Fruit fly (Drosophila melanogaster) whole organism, embryonic: Measurements from ENCODE around the gene Kah.

Experiments
- Asciz ChIP-seq: fragments of 200-800 bp; sonication (Bioruptor generic); optimal IDR thresholded peaks from 2 replicates; lab custom pipeline; 2017; ENCODE audit warnings: missing biosample characterization, mild to moderate bottlenecking, missing genetic modification characterization, missing genetic modification reagents
- Atf-2 ChIP-seq: fragments of 200-800 bp; sonication (Bioruptor generic); optimal IDR thresholded peaks from 2 replicates; lab custom pipeline; 2016; ENCODE audit warnings: missing biosample characterization, missing genetic modification characterization
- CG11085 ChIP-seq: fragments of 200-800 bp; sonication (Bioruptor generic); IDR thresholded peaks from 2 replicates; pipeline ENCODE4 v1.3.6; 2022; ENCODE audit warnings: missing biosample characterization, missing genetic modification characterization
- CG11504 ChIP-seq: fragments of 200-800 bp; sonication (Bioruptor generic); optimal IDR thresholded peaks from 3 replicates; lab custom pipeline; 2019; ENCODE audit warnings: missing biosample characterization, mild to moderate bottlenecking, missing genetic modification characterization, moderate library complexity
- CG11695 ChIP-seq: fragments of 200-800 bp; sonication (Bioruptor generic); IDR thresholded peaks from 3 replicates; pipeline ENCODE4 v1.3.6; 2022; ENCODE audit warnings: missing biosample characterization, missing genetic modification characterization
- CG12299 ChIP-seq: fragments of 200-800 bp; sonication (Bioruptor generic); optimal IDR thresholded peaks from 2 replicates; lab custom pipeline; 2018; ENCODE audit warnings: missing biosample characterization, mild to moderate bottlenecking, missing genetic modification characterization
- CG1233 ChIP-seq: fragments of 200-800 bp; sonication (Bioruptor generic); optimal IDR thresholded peaks from 4 replicates; lab custom pipeline; 2018; ENCODE audit warnings: missing biosample characterization, mild to moderate bottlenecking, missing genetic modification characterization
- CG12744 ChIP-seq: fragments of 200-800 bp; sonication (Bioruptor generic); optimal IDR thresholded peaks from 2 replicates; lab custom pipeline; 2016; ENCODE audit warnings: missing biosample characterization, missing genetic modification characterization
- CG12942 ChIP-seq: fragments of 200-800 bp; sonication (Bioruptor generic); optimal IDR thresholded peaks from 3 replicates; lab custom pipeline; 2016; ENCODE audit warnings: missing biosample characterization, missing genetic modification characterization
- CG13296 ChIP-seq: fragments of 200-800 bp; sonication (Bioruptor generic); optimal IDR thresholded peaks from 3 replicates; lab custom pipeline; 2018; ENCODE audit warnings: missing biosample characterization, mild to moderate bottlenecking, missing genetic modification characterization
- CG14667 ChIP-seq: fragments of 200-800 bp; sonication (Bioruptor generic); IDR thresholded peaks from 2 replicates; pipeline ENCODE4 v1.3.6; 2022; ENCODE audit warnings: missing biosample characterization, missing genetic modification characterization
- CG14965 ChIP-seq: fragments of 200-800 bp; sonication (Bioruptor generic); optimal IDR thresholded peaks from 2 replicates; lab custom pipeline; 2016; ENCODE audit warnings: missing biosample characterization, missing genetic modification characterization, borderline replicate concordance
- CG16813 ChIP-seq: fragments of 200-800 bp; sonication (Bioruptor generic); IDR thresholded peaks from 3 replicates; pipeline ENCODE4 v1.3.6; 2022; ENCODE audit warnings: missing biosample characterization, missing genetic modification characterization; ENCODE audit not compliant: partially characterized antibody
- CG16815 ChIP-seq: fragments of 200-800 bp; sonication (Bioruptor generic); optimal IDR thresholded peaks from 3 replicates; lab custom pipeline; 2017; ENCODE audit warnings: missing biosample characterization, mild to moderate bottlenecking, missing genetic modification characterization
- CG18476 ChIP-seq: fragments of 200-800 bp; sonication (Bioruptor generic); optimal IDR thresholded peaks from 2 replicates; lab custom pipeline; 2016; ENCODE audit warnings: missing biosample characterization, mild to moderate bottlenecking, missing genetic modification characterization
- CG18599 ChIP-seq: fragments of 200-800 bp; sonication (Bioruptor generic); optimal IDR thresholded peaks from 3 replicates; lab custom pipeline; 2017; ENCODE audit warnings: missing biosample characterization, missing genetic modification characterization, mild to moderate bottlenecking, moderate library complexity, missing genetic modification reagents
- CG31388 ChIP-seq: fragments of 200-800 bp; sonication (Bioruptor generic); optimal IDR thresholded peaks from 2 replicates; lab custom pipeline; 2016; ENCODE audit warnings: missing biosample characterization, missing genetic modification characterization
- CG32532 ChIP-seq: fragments of 200-800 bp; sonication (Bioruptor generic); IDR thresholded peaks from 2 replicates; pipeline ENCODE4 v1.3.6; 2022; ENCODE audit warnings: missing biosample characterization, missing genetic modification characterization
- CG4854 ChIP-seq: fragments of 200-800 bp; sonication (Bioruptor generic); optimal IDR thresholded peaks from 2 replicates; lab custom pipeline; 2016; ENCODE audit warnings: missing biosample characterization, missing genetic modification characterization, inconsistent platforms
- CG6175 ChIP-seq: fragments of 200-800 bp; sonication (Bioruptor generic); IDR thresholded peaks from 3 replicates; pipeline ENCODE4 v1.3.6; 2022; ENCODE audit warnings: missing biosample characterization, missing genetic modification characterization
- CG6254 ChIP-seq: fragments of 200-800 bp; sonication (Bioruptor generic); optimal IDR thresholded peaks from 3 replicates; lab custom pipeline; 2017; ENCODE audit warnings: mild to moderate bottlenecking, missing biosample characterization, missing genetic modification reagents, missing genetic modification characterization
- CG7271 ChIP-seq: fragments of 200-800 bp; sonication (Bioruptor generic); optimal IDR thresholded peaks from 2 replicates; lab custom pipeline; 2018; ENCODE audit warnings: missing biosample characterization, mild to moderate bottlenecking, missing genetic modification characterization, moderate library complexity
- CG8359 ChIP-seq: fragments of 200-800 bp; sonication (Bioruptor generic); optimal IDR thresholded peaks from 2 replicates; lab custom pipeline; 2017; ENCODE audit warnings: missing biosample characterization, mild to moderate bottlenecking, missing genetic modification characterization, borderline replicate concordance
- Chrac-16 ChIP-seq: fragments of 200-800 bp; sonication (Bioruptor generic); optimal IDR thresholded peaks from 3 replicates; lab custom pipeline; 2016; ENCODE audit warnings: missing biosample characterization, missing genetic modification characterization
- D19A ChIP-seq: fragments of 200-800 bp; optimal IDR thresholded peaks from 3 replicates; lab custom pipeline; 2019; ENCODE audit warnings: missing biosample characterization, mild to moderate bottlenecking, missing genetic modification characterization, moderate library complexity
- E2f1 ChIP-seq: fragments of 200-800 bp; sonication (Bioruptor generic); IDR thresholded peaks from 2 replicates; pipeline ENCODE4 v1.3.6; 2022; ENCODE audit warnings: missing biosample characterization, missing genetic modification characterization
- Gsc ChIP-seq: fragments of 200-800 bp; sonication (Bioruptor generic); IDR thresholded peaks from 2 replicates; pipeline ENCODE4 v1.3.6; 2022; ENCODE audit warnings: missing biosample characterization, missing genetic modification characterization
- Hsf ChIP-seq: fragments of 200-800 bp; sonication (Bioruptor generic); optimal IDR thresholded peaks from 3 replicates; lab custom pipeline; 2016; ENCODE audit warnings: missing biosample characterization, missing genetic modification characterization
- MTF-1 ChIP-seq: fragments of 200-800 bp; sonication (Bioruptor generic); optimal IDR thresholded peaks from 2 replicates; lab custom pipeline; 2018; ENCODE audit warnings: missing biosample characterization, mild to moderate bottlenecking, missing genetic modification characterization, borderline replicate concordance
- NC2α ChIP-seq: fragments of 200-800 bp; sonication (Bioruptor generic); optimal IDR thresholded peaks from 2 replicates; lab custom pipeline; 2016; ENCODE audit warnings: missing biosample characterization, missing genetic modification characterization
- Nf-YC ChIP-seq: fragments of 200-800 bp; optimal IDR thresholded peaks from 3 replicates; lab custom pipeline; 2019; ENCODE audit warnings: missing biosample characterization, mild to moderate bottlenecking, missing genetic modification characterization, moderate library complexity
- Side ChIP-seq: fragments of 200-800 bp; sonication (Bioruptor generic); optimal IDR thresholded peaks from 2 replicates; lab custom pipeline; 2016; ENCODE audit warnings: missing biosample characterization, missing genetic modification characterization
- YL-1 ChIP-seq: fragments of 200-800 bp; sonication (Bioruptor generic); optimal IDR thresholded peaks from 3 replicates; lab custom pipeline; 2017; ENCODE audit warnings: missing biosample characterization, mild to moderate bottlenecking, missing genetic modification characterization
- aop ChIP-seq: fragments of 200-800 bp; sonication (Bioruptor generic); IDR thresholded peaks from 2 replicates; pipeline ENCODE4 v1.3.6; 2022; ENCODE audit warnings: missing biosample characterization, missing genetic modification characterization
- ara ChIP-seq: fragments of 200-800 bp; sonication (Bioruptor generic); IDR thresholded peaks from 2 replicates; pipeline ENCODE4 v1.3.6; 2022; ENCODE audit warnings: missing biosample characterization, missing genetic modification characterization
- bbx ChIP-seq: fragments of 200-800 bp; sonication (Bioruptor generic); IDR thresholded peaks from 2 replicates; pipeline ENCODE4 v1.3.6; 2022; ENCODE audit warnings: missing biosample characterization, missing genetic modification characterization; ENCODE audit not compliant: partially characterized antibody
- bcd ChIP-seq: fragments of 200-800 bp; sonication (Bioruptor generic); optimal IDR thresholded peaks from 2 replicates; lab custom pipeline; 2017; ENCODE audit warnings: missing biosample characterization, mild to moderate bottlenecking, missing genetic modification characterization
- exex ChIP-seq: fragments of 200-800 bp; sonication (Bioruptor generic); optimal IDR thresholded peaks from 4 replicates; lab custom pipeline; 2018; ENCODE audit warnings: missing biosample characterization, mild to moderate bottlenecking, missing genetic modification characterization, moderate library complexity
- lilli ChIP-seq: fragments of 200-800 bp; sonication (Bioruptor generic); optimal IDR thresholded peaks from 3 replicates; lab custom pipeline; 2016; ENCODE audit warnings: missing biosample characterization, missing genetic modification characterization
- lola ChIP-seq, 3 experiments: fragments of >200 bp in 2 of 3; fragments of 200-800 bp in 1 of 3; sonication (Bioruptor generic) in 1 of 3; optimal IDR thresholded peaks; 2 replicates each; lab custom pipeline; 2017 to 2019; ENCODE audit warnings: missing biosample characterization in 3 of 3, missing genetic modification characterization in 3 of 3, mild to moderate bottlenecking in 1 of 3, moderate library complexity in 1 of 3
- maf-S ChIP-seq: fragments of 200-800 bp; sonication (Bioruptor generic); optimal IDR thresholded peaks from 2 replicates; lab custom pipeline; 2016; ENCODE audit warnings: missing biosample characterization, missing genetic modification characterization
- nmo ChIP-seq: fragments of 200-800 bp; sonication (Bioruptor generic); optimal IDR thresholded peaks from 2 replicates; lab custom pipeline; 2018; ENCODE audit warnings: missing biosample characterization, mild to moderate bottlenecking, missing genetic modification characterization, moderate library complexity
- oc ChIP-seq: fragments of 200-800 bp; sonication (Bioruptor generic); optimal IDR thresholded peaks from 2 replicates; lab custom pipeline; 2018; ENCODE audit warnings: missing biosample characterization, mild to moderate bottlenecking, missing genetic modification characterization, moderate library complexity
- peb ChIP-seq: fragments of 200-800 bp; sonication (Bioruptor generic); IDR thresholded peaks from 2 replicates; pipeline ENCODE4 v1.3.6; 2022; ENCODE audit warnings: missing biosample characterization, missing genetic modification characterization
- phol ChIP-seq: fragments of 200-800 bp; sonication (Bioruptor generic); optimal IDR thresholded peaks from 3 replicates; lab custom pipeline; 2018; ENCODE audit warnings: missing biosample characterization, mild to moderate bottlenecking, missing genetic modification characterization, moderate library complexity
- row ChIP-seq: fragments of 200-800 bp; sonication (Bioruptor generic); IDR thresholded peaks from 3 replicates; pipeline ENCODE4 v1.3.6; 2022; ENCODE audit warnings: missing biosample characterization, missing genetic modification characterization
- run ChIP-seq: fragments of 200-800 bp; sonication (Bioruptor generic); optimal IDR thresholded peaks from 3 replicates; lab custom pipeline; 2018; ENCODE audit warnings: missing biosample characterization, mild to moderate bottlenecking, missing genetic modification characterization
- slbo ChIP-seq: fragments of 200-800 bp; sonication (Bioruptor generic); IDR thresholded peaks from 2 replicates; pipeline ENCODE4 v1.3.6; 2022; ENCODE audit warnings: missing biosample characterization, missing genetic modification characterization
- tap ChIP-seq: fragments of 200-800 bp; optimal IDR thresholded peaks from 3 replicates; lab custom pipeline; 2019; ENCODE audit warnings: missing biosample characterization, mild to moderate bottlenecking, missing genetic modification characterization, moderate library complexity
- ttk ChIP-seq: fragments of 200-800 bp; sonication (Bioruptor generic); IDR thresholded peaks from 2 replicates; pipeline ENCODE4 v2.1.2; 2022; ENCODE audit warnings: missing biosample characterization, missing genetic modification characterization

Kah gene

DNA sequence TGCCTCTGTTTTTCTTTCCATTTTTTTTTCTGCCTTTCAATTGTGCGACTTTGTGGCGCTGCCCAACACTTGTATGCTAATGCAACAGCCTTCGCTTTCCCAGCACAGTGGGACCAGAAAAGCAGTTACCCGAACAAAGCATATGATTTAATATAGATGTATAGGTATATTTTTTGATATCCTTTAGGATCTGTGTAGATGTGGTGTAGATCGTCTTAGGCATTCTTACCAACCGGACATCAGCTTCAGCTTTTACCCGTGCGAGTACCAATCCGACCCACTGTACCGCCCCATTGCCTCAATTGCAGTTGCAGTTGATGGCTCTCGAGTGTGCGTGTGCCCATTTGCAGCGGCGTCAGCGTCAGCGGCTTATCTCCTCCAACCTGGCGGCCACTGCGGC, 47.4 kb upstream of the Kah start:
- TF ChIP-seq CG11085 (GFP tag; lab: Robert Waterston, UW) (0 out of 2 replicates have a peak, but pooled peaks have one; percentile 21), E2f1 (GFP tag; lab: Robert Waterston, UW) (peak; percentile 62), CG11695 (GFP tag; lab: Robert Waterston, UW) (0 out of 3 replicates have a peak, but pooled peaks have one; percentile 25), Atf-2 (GFP tag; lab: Kevin White, UChicago) (peak; percentile 29), CG12299 (tag; lab: Kevin White, UChicago) (no peak), Hsf (peak; percentile 57), nmo (peak; percentile 67), Chrac-16 (peak; percentile 51), CG6175 (GFP tag; lab: Robert Waterston, UW) (no peak), CG13296 (GFP tag; lab: Kevin White, UChicago) (no peak), CG4854 (peak; percentile 29), CG6254 (GFP tag; lab: Kevin White, UChicago) (peak; percentile 59), bcd (GFP tag; lab: Kevin White, UChicago) (peak; percentile 29), Gsc (GFP tag; lab: Robert Waterston, UW) (peak; percentile 57), peb (GFP tag; lab: Robert Waterston, UW) (peak; percentile 46; the same call in 1 of the 2 replicates), CG7271 (tag; lab: Kevin White, UChicago) (no peak), maf-S (peak; percentile 31), Nf-YC (tag; lab: Kevin White, UChicago) (no peak), D19A (tag; lab: Kevin White, UChicago) (peak; percentile 61), CG31388 (GFP tag; lab: Kevin White, UChicago) (peak; percentile 1), CG8359 (peak; percentile 32), CG16813 (GFP tag; lab: Robert Waterston, UW) (no peak), phol (tag; lab: Kevin White, UChicago) (peak; percentile 79), CG11504 (tag; lab: Kevin White, UChicago) (peak; percentile 75), CG12744 (GFP tag; lab: Kevin White, UChicago) (no peak), lilli (GFP tag; lab: Kevin White, UChicago) (peak; percentile 64), lola (GFP tag; optimal IDR thresholded peaks at IDR 0.05; lab: Kevin White, UChicago) (peak in 1 of 3 experiments; percentile 64), CG18599 (peak; percentile 16), YL-1 (GFP tag; lab: Kevin White, UChicago) (no peak), CG1233 (GFP tag; lab: Kevin White, UChicago) (peak; percentile 31), Side (GFP tag; lab: Kevin White, UChicago) (no peak), CG32532 (GFP tag; lab: Robert Waterston, UW) (peak; percentile 33; the same call in 1 of the 2 replicates), exex (no peak), slbo (peak; percentile 54), CG16815 (GFP tag; lab: Kevin White, UChicago) (peak; percentile 55), ara (GFP tag; lab: Robert Waterston, UW) (peak; percentile 77), row (peak; percentile 71), run (tag; lab: Kevin White, UChicago) (peak; percentile 9), CG14667 (GFP tag; lab: Robert Waterston, UW) (peak; percentile 69), ttk (GFP tag; lab: Robert Waterston, UW) (peak; percentile 59; the same call in 1 of the 2 replicates), aop (no peak), tap (tag; lab: Kevin White, UChicago) (peak; percentile 56), CG12942 (GFP tag; lab: Kevin White, UChicago) (peak; percentile 27), bbx (GFP tag; lab: Robert Waterston, UW) (no peak), oc (tag; lab: Kevin White, UChicago) (peak; percentile 72), NC2α (GFP tag; lab: Kevin White, UChicago) (no peak), CG18476 (GFP tag; lab: Kevin White, UChicago) (peak; percentile 47), CG14965 (GFP tag; lab: Kevin White, UChicago) (no peak), Asciz (GFP tag; lab: Kevin White, UChicago) (peak; percentile 58), MTF-1 (GFP tag; lab: Kevin White, UChicago) (peak; percentile 2)
